Fruit fly (Drosophila melanogaster): ENCODE results near the gene Sbat.

Sbat gene

dm6 chr2L:2891200-2891599 is 13.1 kb downstream of the Sbat start (continued):
- TF ChIP-seq vfl (GFP tag; optimal IDR thresholded peaks at IDR 0.05): no peak
- TF ChIP-seq CG2712 (tag; optimal IDR thresholded peaks at IDR 0.05): no peak
- no peak for TF ChIP-seq Lhr (GFP tag; optimal IDR thresholded peaks at IDR 0.05)
- TF ChIP-seq CG2116 (GFP tag; optimal IDR thresholded peaks at IDR 0.05): no peak
- peak; percentile 81 for TF ChIP-seq sens (GFP tag)
- TF ChIP-seq nerfin-2 (GFP tag; IDR thresholded peaks at IDR 0.05; ENCODE audit: partially characterized antibody): no peak
- no peak for TF ChIP-seq salm (tag; optimal IDR thresholded peaks at IDR 0.05)
- no peak for TF ChIP-seq CG2678 (tag; optimal IDR thresholded peaks at IDR 0.05)
- TF ChIP-seq cg (GFP tag; optimal IDR thresholded peaks at IDR 0.05): peak; percentile 45
- TF ChIP-seq CG17186 (GFP tag; optimal IDR thresholded peaks at IDR 0.05): no peak
- no peak for TF ChIP-seq psq (GFP tag; optimal IDR thresholded peaks at IDR 0.05)
- no peak for TF ChIP-seq ssp (GFP tag; IDR thresholded peaks at IDR 0.05)
- no peak for TF ChIP-seq CG13424 (tag; optimal IDR thresholded peaks at IDR 0.05)
- TF ChIP-seq az2 (GFP tag; optimal IDR thresholded peaks at IDR 0.05): no peak
- no peak for TF ChIP-seq CG3838 (GFP tag; optimal IDR thresholded peaks at IDR 0.05)
- no peak for TF ChIP-seq zf30C (GFP tag; optimal IDR thresholded peaks at IDR 0.05)
- TF ChIP-seq croc (GFP tag; conservative IDR thresholded peaks at IDR 0.05): no peak
- no peak for TF ChIP-seq trh (GFP tag; optimal IDR thresholded peaks at IDR 0.05)
- TF ChIP-seq tll (GFP tag; optimal IDR thresholded peaks at IDR 0.05): no peak
- no peak for TF ChIP-seq repo (GFP tag; optimal IDR thresholded peaks at IDR 0.05)
- no peak for TF ChIP-seq ems (GFP tag; optimal IDR thresholded peaks at IDR 0.05)
- TF ChIP-seq CG9727 (GFP tag; optimal IDR thresholded peaks at IDR 0.05): no peak
- no peak for TF ChIP-seq Bdp1 (GFP tag; optimal IDR thresholded peaks at IDR 0.05)
- TF ChIP-seq Trl (optimal IDR thresholded peaks at IDR 0.05): peak; percentile 2 to 15
- TF ChIP-seq Trl (GFP tag; optimal IDR thresholded peaks at IDR 0.05): no peak
- no peak for TF ChIP-seq nau (GFP tag; optimal IDR thresholded peaks at IDR 0.05)
- TF ChIP-seq NC2β (GFP tag; optimal IDR thresholded peaks at IDR 0.05): no peak
- TF ChIP-seq Dip3 (GFP tag; optimal IDR thresholded peaks at IDR 0.05): no peak
- no peak for TF ChIP-seq cwo (GFP tag; optimal IDR thresholded peaks at IDR 0.05)
- no peak for TF ChIP-seq Deaf1 (tag; optimal IDR thresholded peaks at IDR 0.05)
- TF ChIP-seq Atf3 (GFP tag; optimal IDR thresholded peaks at IDR 0.05): no peak
- no peak for TF ChIP-seq CG16863 (GFP tag; optimal IDR thresholded peaks at IDR 0.05)
- TF ChIP-seq gfzf (GFP tag; optimal IDR thresholded peaks at IDR 0.05): no peak
- TF ChIP-seq Bgb (GFP tag; IDR thresholded peaks at IDR 0.05; ENCODE audit: partially characterized antibody): 0 out of 2 replicates have a peak, but pooled peaks have one; percentile 9
- no peak for TF ChIP-seq sd (tag; optimal IDR thresholded peaks at IDR 0.05)
- no peak for TF ChIP-seq Opbp (GFP tag; IDR thresholded peaks at IDR 0.05; ENCODE audit: partially characterized antibody)
- TF ChIP-seq abd-A (tag; optimal IDR thresholded peaks at IDR 0.05): peak; percentile 41
- no peak for TF ChIP-seq D19A (tag; optimal IDR thresholded peaks at IDR 0.05)
- no peak for TF ChIP-seq slou (GFP tag; optimal IDR thresholded peaks at IDR 0.05)
- no peak for TF ChIP-seq z (GFP tag; IDR thresholded peaks at IDR 0.05)
- no peak for TF ChIP-seq E2f1 (GFP tag; IDR thresholded peaks at IDR 0.05)
- no peak for TF ChIP-seq chinmo (GFP tag; IDR thresholded peaks at IDR 0.05; ENCODE audit: partially characterized antibody)
- no peak for TF ChIP-seq ftz-f1 (GFP tag; optimal IDR thresholded peaks at IDR 0.05)

- TF ChIP-seq grn (GFP tag; optimal IDR thresholded peaks at IDR 0.05): no peak
- peak; percentile 56 for TF ChIP-seq sens (GFP tag)
- no peak for TF ChIP-seq wor (GFP tag; IDR thresholded peaks at IDR 0.05)
- no peak for TF ChIP-seq D19A (tag; optimal IDR thresholded peaks at IDR 0.05)
- TF ChIP-seq onecut (GFP tag; IDR thresholded peaks at IDR 0.05): no peak
- no peak for TF ChIP-seq CkIIα-i1 (GFP tag; IDR thresholded peaks at IDR 0.05)
- no peak for TF ChIP-seq stc (GFP tag; IDR thresholded peaks at IDR 0.05)
- TF ChIP-seq Deaf1 (tag; optimal IDR thresholded peaks at IDR 0.05): peak; percentile 13
- TF ChIP-seq Nf-YB (GFP tag; optimal IDR thresholded peaks at IDR 0.05): no peak
- TF ChIP-seq corto (GFP tag; optimal IDR thresholded peaks at IDR 0.05): no peak
- TF ChIP-seq pros (GFP tag; optimal IDR thresholded peaks at IDR 0.05): peak; percentile 18
- TF ChIP-seq ken (GFP tag; IDR thresholded peaks at IDR 0.05): no peak
- no peak for TF ChIP-seq BtbVII (GFP tag; optimal IDR thresholded peaks at IDR 0.05)
- TF ChIP-seq Hsf (GFP tag; optimal IDR thresholded peaks at IDR 0.05): no peak
- TF ChIP-seq abd-A (tag; optimal IDR thresholded peaks at IDR 0.05): peak; percentile 56
Observed at dm6 chr2L:2894356-2894755, 16.2 kb downstream of the Sbat start.
